Fruit fly (Drosophila melanogaster) whole organism, embryonic: ENCODE data around the gene ari-1.

ENCODE experiments used
- Adf1 ChIP-seq: fragments of 200-800 bp; sonication (Bioruptor generic); IDR thresholded peaks from 2 replicates; pipeline ENCODE4 v1.3.6; 2022; ENCODE audit warnings: missing biosample characterization, missing genetic modification characterization
- Atf-2 ChIP-seq: fragments of 200-800 bp; sonication (Bioruptor generic); optimal IDR thresholded peaks from 2 replicates; lab custom pipeline; 2016; ENCODE audit warnings: missing biosample characterization, missing genetic modification characterization
- Bdp1 ChIP-seq: fragments of 200-800 bp; sonication (Bioruptor generic); optimal IDR thresholded peaks from 3 replicates; lab custom pipeline; 2016; ENCODE audit warnings: missing biosample characterization, missing genetic modification characterization
- CG10959 ChIP-seq: fragments of 200-800 bp; sonication (Bioruptor generic); IDR thresholded peaks from 2 replicates; pipeline ENCODE4 v1.3.6; 2022; ENCODE audit warnings: missing biosample characterization, missing genetic modification characterization
- CG11085 ChIP-seq: fragments of 200-800 bp; sonication (Bioruptor generic); IDR thresholded peaks from 2 replicates; pipeline ENCODE4 v1.3.6; 2022; ENCODE audit warnings: missing biosample characterization, missing genetic modification characterization
- CG12104 ChIP-seq: fragments of 200-800 bp; sonication (Bioruptor generic); optimal IDR thresholded peaks from 3 replicates; lab custom pipeline; 2016; ENCODE audit warnings: missing biosample characterization, missing genetic modification characterization
- CG13123 ChIP-seq: fragments of 200-800 bp; sonication (Bioruptor generic); optimal IDR thresholded peaks from 2 replicates; lab custom pipeline; 2016; ENCODE audit warnings: missing biosample characterization, missing genetic modification characterization
- CG13424 ChIP-seq: fragments of 200-800 bp; sonication (Bioruptor generic); optimal IDR thresholded peaks from 2 replicates; lab custom pipeline; 2019; ENCODE audit warnings: missing biosample characterization, mild to moderate bottlenecking, missing genetic modification characterization, moderate library complexity
- CG14014 ChIP-seq: fragments of 200-800 bp; sonication (Bioruptor generic); IDR thresholded peaks from 2 replicates; pipeline ENCODE4 v1.3.6; 2022; ENCODE audit warnings: missing biosample characterization, missing genetic modification characterization
- CG14667 ChIP-seq: fragments of 200-800 bp; sonication (Bioruptor generic); IDR thresholded peaks from 2 replicates; pipeline ENCODE4 v1.3.6; 2022; ENCODE audit warnings: missing biosample characterization, missing genetic modification characterization
- CG15696 ChIP-seq: fragments of 200-800 bp; sonication (Bioruptor generic); optimal IDR thresholded peaks from 2 replicates; lab custom pipeline; 2019; ENCODE audit warnings: missing biosample characterization, mild to moderate bottlenecking, missing genetic modification characterization, moderate library complexity
- CG1602 ChIP-seq: fragments of 200-800 bp; sonication (Bioruptor generic); optimal IDR thresholded peaks from 3 replicates; lab custom pipeline; 2016; ENCODE audit warnings: missing biosample characterization, missing genetic modification characterization
- CG16779 ChIP-seq: fragments of 200-800 bp; sonication (Bioruptor generic); IDR thresholded peaks from 2 replicates; pipeline ENCODE4 v1.3.6; 2022; ENCODE audit warnings: missing biosample characterization, missing genetic modification characterization
- CG16863 ChIP-seq: fragments of 200-800 bp; sonication (Bioruptor generic); optimal IDR thresholded peaks from 3 replicates; lab custom pipeline; 2016; ENCODE audit warnings: missing biosample characterization, missing genetic modification characterization
- CG17359 ChIP-seq: fragments of 200-800 bp; sonication (Bioruptor generic); optimal IDR thresholded peaks from 3 replicates; lab custom pipeline; 2018; ENCODE audit warnings: missing biosample characterization, mild to moderate bottlenecking, missing genetic modification characterization, moderate library complexity
- CG18764 ChIP-seq: fragments of 200-800 bp; sonication (Bioruptor generic); optimal IDR thresholded peaks from 3 replicates; lab custom pipeline; 2016; ENCODE audit warnings: missing biosample characterization, missing genetic modification characterization
- CG2199 ChIP-seq: fragments of 200-800 bp; sonication (Bioruptor generic); IDR thresholded peaks from 3 replicates; pipeline ENCODE4 v1.3.6; 2022; ENCODE audit warnings: missing biosample characterization, missing genetic modification characterization
- CG31224 ChIP-seq: fragments of 200-800 bp; sonication (Bioruptor generic); IDR thresholded peaks from 2 replicates; pipeline ENCODE4 v1.3.6; 2022; ENCODE audit warnings: missing biosample characterization, missing genetic modification characterization
- CG31365 ChIP-seq: fragments of 200-800 bp; sonication (Bioruptor generic); optimal IDR thresholded peaks from 2 replicates; lab custom pipeline; 2018; ENCODE audit warnings: missing biosample characterization, mild to moderate bottlenecking, missing genetic modification characterization
- CG32772 ChIP-seq: fragments of 200-800 bp; sonication (Bioruptor generic); IDR thresholded peaks from 2 replicates; pipeline ENCODE4 v1.3.6; 2022; ENCODE audit warnings: missing biosample characterization, missing genetic modification characterization
- CG33557 ChIP-seq: fragments of 200-800 bp; sonication (Bioruptor generic); optimal IDR thresholded peaks from 2 replicates; lab custom pipeline; 2019; ENCODE audit warnings: missing biosample characterization, mild to moderate bottlenecking, missing genetic modification characterization, moderate library complexity
- CG4707 ChIP-seq: fragments of 200-800 bp; sonication (Bioruptor generic); optimal IDR thresholded peaks from 2 replicates; lab custom pipeline; 2018; ENCODE audit warnings: missing biosample characterization, mild to moderate bottlenecking, missing genetic modification characterization, moderate library complexity
- CG7839 ChIP-seq: fragments of 200-800 bp; sonication (Bioruptor generic); optimal IDR thresholded peaks from 3 replicates; lab custom pipeline; 2018; ENCODE audit warnings: missing biosample characterization, mild to moderate bottlenecking, missing genetic modification characterization, moderate library complexity
- CG8924 ChIP-seq: fragments of 200-800 bp; optimal IDR thresholded peaks from 3 replicates; lab custom pipeline; 2019; ENCODE audit warnings: missing biosample characterization, mild to moderate bottlenecking, missing genetic modification characterization, moderate library complexity
- Dek ChIP-seq: fragments of 200-800 bp; sonication (Bioruptor generic); optimal IDR thresholded peaks from 3 replicates; lab custom pipeline; 2019; ENCODE audit warnings: missing biosample characterization, mild to moderate bottlenecking, missing genetic modification characterization, moderate library complexity
- E2f1 ChIP-seq: fragments of 200-800 bp; sonication (Bioruptor generic); IDR thresholded peaks from 2 replicates; pipeline ENCODE4 v1.3.6; 2022; ENCODE audit warnings: missing biosample characterization, missing genetic modification characterization
- Elba2 ChIP-seq: fragments of 200-800 bp; sonication (Bioruptor generic); optimal IDR thresholded peaks from 3 replicates; lab custom pipeline; 2016; ENCODE audit warnings: missing biosample characterization, missing genetic modification characterization
- Fer1 ChIP-seq: fragments of 200-800 bp; sonication (Bioruptor generic); optimal IDR thresholded peaks from 2 replicates; lab custom pipeline; 2017; ENCODE audit warnings: missing biosample characterization, mild to moderate bottlenecking, missing genetic modification characterization
- Hr51 ChIP-seq, 2 experiments: fragments of 200-800 bp; sonication (Bioruptor generic); optimal IDR thresholded peaks; 2 replicates in 1 of 2; 3 replicates in 1 of 2; lab custom pipeline; 2016 to 2018; ENCODE audit warnings: missing biosample characterization in 2 of 2, missing genetic modification characterization in 2 of 2, mild to moderate bottlenecking in 1 of 2, moderate library complexity in 1 of 2
- NC2α ChIP-seq: fragments of 200-800 bp; sonication (Bioruptor generic); optimal IDR thresholded peaks from 2 replicates; lab custom pipeline; 2016; ENCODE audit warnings: missing biosample characterization, missing genetic modification characterization
- NK7.1 ChIP-seq: fragments of 200-800 bp; sonication (Bioruptor generic); optimal IDR thresholded peaks from 3 replicates; lab custom pipeline; 2016; ENCODE audit warnings: missing biosample characterization, missing genetic modification characterization
- Oli ChIP-seq: fragments of 200-800 bp; sonication (Bioruptor generic); optimal IDR thresholded peaks from 2 replicates; lab custom pipeline; 2018; ENCODE audit warnings: missing biosample characterization, mild to moderate bottlenecking, missing genetic modification characterization, moderate library complexity
- PHDP ChIP-seq: fragments of 200-800 bp; sonication (Bioruptor generic); optimal IDR thresholded peaks from 3 replicates; lab custom pipeline; 2018; ENCODE audit warnings: missing biosample characterization, mild to moderate bottlenecking, missing genetic modification characterization, moderate library complexity
- Sox100B ChIP-seq: fragments of 200-800 bp; sonication (Bioruptor generic); optimal IDR thresholded peaks from 3 replicates; lab custom pipeline; 2018; ENCODE audit warnings: missing biosample characterization, mild to moderate bottlenecking, missing genetic modification characterization
- Taf1 ChIP-seq: fragments of 200-800 bp; sonication (Bioruptor generic); IDR thresholded peaks from 2 replicates; pipeline ENCODE4 v1.3.6; 2022; ENCODE audit warnings: missing biosample characterization, missing genetic modification characterization
- ara ChIP-seq: fragments of 200-800 bp; sonication (Bioruptor generic); IDR thresholded peaks from 2 replicates; pipeline ENCODE4 v1.3.6; 2022; ENCODE audit warnings: missing biosample characterization, missing genetic modification characterization
- br ChIP-seq: fragments of >200 bp; optimal IDR thresholded peaks from 2 replicates; lab custom pipeline; 2017
- cad ChIP-seq: fragments of >200 bp; optimal IDR thresholded peaks from 2 replicates; lab custom pipeline; 2017; ENCODE audit warnings: missing biosample characterization, missing genetic modification characterization
- chm ChIP-seq: fragments of 200-800 bp; sonication (Bioruptor generic); IDR thresholded peaks from 2 replicates; pipeline ENCODE4 v1.3.6; 2022; ENCODE audit warnings: missing biosample characterization, missing genetic modification characterization
- ci ChIP-seq: fragments of 200-800 bp; sonication (Bioruptor generic); IDR thresholded peaks from 3 replicates; pipeline ENCODE4 v1.3.6; 2022; ENCODE audit warnings: missing biosample characterization, missing genetic modification characterization
- corto ChIP-seq: fragments of 200-800 bp; sonication (Bioruptor generic); optimal IDR thresholded peaks from 2 replicates; lab custom pipeline; 2016; ENCODE audit warnings: missing biosample characterization, mild to moderate bottlenecking, missing genetic modification characterization, moderate library complexity
- ems ChIP-seq: fragments of 200-800 bp; sonication (Bioruptor generic); optimal IDR thresholded peaks from 3 replicates; lab custom pipeline; 2016; ENCODE audit warnings: missing biosample characterization, missing genetic modification characterization
- esg ChIP-seq: fragments of 200-800 bp; sonication (Bioruptor generic); conservative IDR thresholded peaks from 2 replicates; pipeline ENCODE4 v1.3.6; 2022; ENCODE audit warnings: missing biosample characterization, missing genetic modification characterization
- fru ChIP-seq: fragments of >200 bp; optimal IDR thresholded peaks from 2 replicates; lab custom pipeline; 2017
- nau ChIP-seq: fragments of 200-800 bp; sonication (Bioruptor generic); optimal IDR thresholded peaks from 3 replicates; lab custom pipeline; 2017; ENCODE audit warnings: missing biosample characterization, mild to moderate bottlenecking, missing genetic modification characterization, missing genetic modification reagents
- oc ChIP-seq: fragments of 200-800 bp; sonication (Bioruptor generic); optimal IDR thresholded peaks from 2 replicates; lab custom pipeline; 2018; ENCODE audit warnings: missing biosample characterization, mild to moderate bottlenecking, missing genetic modification characterization, moderate library complexity
- pum ChIP-seq: fragments of 200-800 bp; sonication (Bioruptor generic); optimal IDR thresholded peaks from 2 replicates; lab custom pipeline; 2016; ENCODE audit warnings: missing biosample characterization, missing genetic modification characterization
- rib ChIP-seq: fragments of 200-800 bp; sonication (Bioruptor generic); IDR thresholded peaks from 2 replicates; pipeline ENCODE4 v1.3.6; 2022; ENCODE audit warnings: missing biosample characterization, missing genetic modification characterization
- schlank ChIP-seq: fragments of 200-800 bp; sonication (Bioruptor generic); optimal IDR thresholded peaks from 2 replicates; lab custom pipeline; 2018; ENCODE audit warnings: missing biosample characterization, mild to moderate bottlenecking, missing genetic modification characterization
- stc ChIP-seq: fragments of 200-800 bp; sonication (Bioruptor generic); IDR thresholded peaks from 2 replicates; pipeline ENCODE4 v1.3.6; 2022; ENCODE audit warnings: missing biosample characterization, missing genetic modification characterization
- wek ChIP-seq: fragments of 200-800 bp; sonication (Bioruptor generic); optimal IDR thresholded peaks from 3 replicates; lab custom pipeline; 2018; ENCODE audit warnings: missing biosample characterization, mild to moderate bottlenecking, missing genetic modification characterization, moderate library complexity
- zfh1 ChIP-seq: fragments of 200-800 bp; sonication (Bioruptor generic); IDR thresholded peaks from 3 replicates; pipeline ENCODE4 v1.3.6; 2022; ENCODE audit warnings: missing biosample characterization, missing genetic modification characterization

ari-1 gene

DNA sequence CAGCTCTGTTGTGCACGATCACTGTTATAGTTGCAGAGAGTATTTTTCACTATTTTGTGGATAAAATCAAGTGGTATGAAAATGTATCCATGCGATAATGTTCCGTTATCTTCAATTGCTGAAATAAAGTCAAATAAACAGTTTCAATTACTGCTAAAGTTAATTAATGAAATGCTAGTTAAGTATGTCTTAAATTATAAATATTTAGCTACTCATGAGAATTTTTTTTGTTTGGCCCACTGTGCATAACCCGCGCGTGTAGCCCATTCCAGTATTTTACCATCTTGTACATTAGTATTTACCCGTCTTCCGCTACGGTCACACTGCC is 52.1 kb downstream of the ari-1 start, which contains the start of gene Ada3 (continued):
- TF ChIP-seq schlank (tag; lab: Kevin White, UChicago) (no peak), CG2199 (GFP tag; lab: Robert Waterston, UW) (no peak), Bdp1 (GFP tag; lab: Kevin White, UChicago) (peak; percentile 58), rib (no peak), Dek (tag; lab: Kevin White, UChicago) (peak; percentile 39), ci (GFP tag; lab: Robert Waterston, UW) (peak; percentile 74; the same call in 2 of the 3 replicates), CG13123 (GFP tag; lab: Kevin White, UChicago) (peak; percentile 34), CG13424 (tag; lab: Kevin White, UChicago) (peak; percentile 84), nau (GFP tag; lab: Kevin White, UChicago) (peak; percentile 44), pum (peak; percentile 71), zfh1 (GFP tag; lab: Robert Waterston, UW) (peak; percentile 66; the same call in 2 of the 3 replicates), CG18764 (GFP tag; lab: Kevin White, UChicago) (peak; percentile 49), PHDP (tag; lab: Kevin White, UChicago) (peak; percentile 65), CG14667 (GFP tag; lab: Robert Waterston, UW) (peak; percentile 54), CG17359 (tag; lab: Kevin White, UChicago) (peak; percentile 70), Hr51 (GFP tag; optimal IDR thresholded peaks at IDR 0.05; lab: Kevin White, UChicago) (peak; percentile 72 to 77), CG14014 (GFP tag; lab: Robert Waterston, UW) (peak; percentile 69), Taf1 (GFP tag; lab: Robert Waterston, UW) (peak; percentile 60), chm (no peak), CG16863 (GFP tag; lab: Kevin White, UChicago) (peak; percentile 77), CG4707 (GFP tag; lab: Kevin White, UChicago) (peak; percentile 96), CG16779 (GFP tag; lab: Robert Waterston, UW) (peak; percentile 23; the same call in 1 of the 2 replicates), Adf1 (0 out of 2 replicates have a peak, but pooled peaks have one; percentile 15), CG31224 (GFP tag; lab: Robert Waterston, UW) (peak; percentile 59; the same call in 1 of the 2 replicates), CG1602 (GFP tag; lab: Kevin White, UChicago) (peak; percentile 67), stc (GFP tag; lab: Robert Waterston, UW) (peak; percentile 8; the same call in 1 of the 2 replicates), fru (lab: Kevin White, UChicago) (no peak), Sox100B (GFP tag; lab: Kevin White, UChicago) (peak; percentile 71), CG33557 (GFP tag; lab: Kevin White, UChicago) (peak; percentile 35), br (lab: Kevin White, UChicago) (no peak), ems (GFP tag; lab: Kevin White, UChicago) (peak; percentile 75), oc (tag; lab: Kevin White, UChicago) (no peak), CG32772 (GFP tag; lab: Robert Waterston, UW) (peak; percentile 70), CG11085 (GFP tag; lab: Robert Waterston, UW) (peak; percentile 46), CG15696 (peak; percentile 73), cad (GFP tag; lab: Kevin White, UChicago) (no peak), E2f1 (GFP tag; lab: Robert Waterston, UW) (peak; percentile 47; the same call in 1 of the 2 replicates), NK7.1 (GFP tag; lab: Kevin White, UChicago) (peak; percentile 64), CG31365 (no peak), CG7839 (tag; lab: Kevin White, UChicago) (peak; percentile 77), corto (GFP tag; lab: Kevin White, UChicago) (no peak), wek (GFP tag; lab: Kevin White, UChicago) (no peak), ara (GFP tag; lab: Robert Waterston, UW) (no peak), Elba2 (GFP tag; lab: Kevin White, UChicago) (peak; percentile 36), CG8924 (peak; percentile 75), CG10959 (GFP tag; lab: Robert Waterston, UW) (0 out of 2 replicates have a peak, but pooled peaks have one; percentile 15), esg (GFP tag; lab: Robert Waterston, UW) (peak; percentile 73), CG12104 (peak; percentile 60), Oli (peak; percentile 54), Fer1 (peak; percentile 74), Atf-2 (peak; percentile 71), NC2α (GFP tag; lab: Kevin White, UChicago) (peak; percentile 41)
